Fruit fly (Drosophila melanogaster): ENCODE measurements around the gene CG11438.

CG11438 gene

dm6 chr3L:22497594-22497993 is 32.2 kb downstream of the CG11438 start:
- TF ChIP-seq Ets65A (GFP tag) (peak; percentile 82), CG8290 (GFP tag; optimal IDR thresholded peaks at IDR 0.05) (peak; percentile 1), CG8290 (tag; optimal IDR thresholded peaks at IDR 0.05) (peak in 1 of 2 experiments; percentile 84), CG9876 (GFP tag; optimal IDR thresholded peaks at IDR 0.05) (no peak), CG2116 (GFP tag; optimal IDR thresholded peaks at IDR 0.05) (no peak), pan (optimal IDR thresholded peaks at IDR 0.05) (no peak), pan (GFP tag; optimal IDR thresholded peaks at IDR 0.05 in 1 of 2, IDR thresholded peaks at IDR 0.05 in 1 of 2) (peak in 1 of 2 experiments; percentile 7)

dm6 chr3L:22501300-22501699 is 35.9 kb downstream of the CG11438 start, which contains the start of gene CG43312:
Gene CG43312, plus strand, starts transcription at chr3L:22501600.
- no peak for TF ChIP-seq tin (GFP tag; optimal IDR thresholded peaks at IDR 0.05)
- TF ChIP-seq Spps (tag; optimal IDR thresholded peaks at IDR 0.05) = no peak
- TF ChIP-seq tna (GFP tag; IDR thresholded peaks at IDR 0.05; ENCODE audit: partially characterized antibody) = no peak
- TF ChIP-seq ato (GFP tag; IDR thresholded peaks at IDR 0.05; ENCODE audit: partially characterized antibody) = no peak
- TF ChIP-seq row (GFP tag; IDR thresholded peaks at IDR 0.05) = no peak
- TF ChIP-seq CG15011 (GFP tag; optimal IDR thresholded peaks at IDR 0.05) = no peak
- no peak for TF ChIP-seq Meics (GFP tag; optimal IDR thresholded peaks at IDR 0.05)
- TF ChIP-seq Optix (GFP tag; IDR thresholded peaks at IDR 0.05) = no peak
- no peak for TF ChIP-seq en (GFP tag; optimal IDR thresholded peaks at IDR 0.05)
- TF ChIP-seq lbe (GFP tag; optimal IDR thresholded peaks at IDR 0.05) = no peak
- no peak for TF ChIP-seq ara (GFP tag; IDR thresholded peaks at IDR 0.05)

dm6 chr3L:22503730-22504129 is 38.3 kb downstream of the CG11438 start, which contains the start of gene CG43331:
Gene CG43331, minus strand, starts transcription at chr3L:22503830.
- TF ChIP-seq HLH54F (GFP tag; optimal IDR thresholded peaks at IDR 0.05) (no peak), PHDP (tag; optimal IDR thresholded peaks at IDR 0.05) (no peak), cg (GFP tag; optimal IDR thresholded peaks at IDR 0.05) (no peak), CG14710 (tag; optimal IDR thresholded peaks at IDR 0.05) (no peak), nau (GFP tag; optimal IDR thresholded peaks at IDR 0.05) (no peak), dmrt99B (tag; optimal IDR thresholded peaks at IDR 0.05) (no peak), CG11398 (GFP tag; optimal IDR thresholded peaks at IDR 0.05) (no peak), CG11723 (GFP tag; optimal IDR thresholded peaks at IDR 0.05) (no peak)

- TF ChIP-seq onecut (GFP tag; IDR thresholded peaks at IDR 0.05) (no peak), ac (GFP tag; optimal IDR thresholded peaks at IDR 0.05) (no peak), CG1024 (GFP tag; IDR thresholded peaks at IDR 0.05) (no peak), sim (GFP tag; IDR thresholded peaks at IDR 0.05) (no peak)
These were observed 38.9 kb downstream of the CG11438 start, which contains the start of gene CG43330 for dm6 chr3L:22504323-22504722. Gene CG43330, minus strand, starts transcription at chr3L:22504423.

- no peak for TF ChIP-seq zfh1 (GFP tag; IDR thresholded peaks at IDR 0.05)
- TF ChIP-seq ken (GFP tag; IDR thresholded peaks at IDR 0.05) = no peak
- no peak for TF ChIP-seq CG6765 (GFP tag; optimal IDR thresholded peaks at IDR 0.05)
These were observed 39.7 kb downstream of the CG11438 start, which contains the start of gene CG43329 for dm6 chr3L:22505118-22505517. Gene CG43329, minus strand, starts transcription at chr3L:22505218.
